Worm (Caenorhabditis elegans): ENCODE results near the gene F28C1.1.

Gene F28C1.1

DNA sequence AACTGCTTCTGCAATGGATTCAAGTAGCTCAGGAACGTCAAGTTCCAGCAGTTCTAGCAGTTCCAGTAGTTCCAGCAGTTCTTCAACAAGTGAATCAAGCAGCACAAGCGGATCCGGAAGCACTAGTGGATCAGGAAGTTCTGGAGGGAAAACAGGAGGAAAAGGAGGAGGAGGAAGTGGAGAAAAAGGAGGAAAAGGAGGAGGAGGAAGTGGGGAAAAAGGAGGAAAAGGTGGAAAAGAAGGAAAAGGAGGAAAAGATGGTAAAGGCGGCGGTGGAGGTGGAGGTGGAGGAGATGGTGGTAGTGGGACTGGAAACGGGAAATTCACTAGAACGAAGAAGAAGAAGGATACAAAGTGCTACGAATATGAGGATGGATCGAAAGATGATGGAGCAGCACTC is 44.1 kb upstream of the F28C1.1 start:
- peak; percentile 11 for TF ChIP-seq sptf-1 (tag; optimal IDR thresholded peaks at IDR 0.05)
- TF ChIP-seq nhr-12 (tag; optimal IDR thresholded peaks at IDR 0.05), result no peak
- no peak for TF ChIP-seq unc-39 (tag; optimal IDR thresholded peaks at IDR 0.05)
- TF ChIP-seq cnd-1 (tag; optimal IDR thresholded peaks at IDR 0.05), result no peak
- no peak for TF ChIP-seq nhr-237 (tag; optimal IDR thresholded peaks at IDR 0.05)

DNA sequence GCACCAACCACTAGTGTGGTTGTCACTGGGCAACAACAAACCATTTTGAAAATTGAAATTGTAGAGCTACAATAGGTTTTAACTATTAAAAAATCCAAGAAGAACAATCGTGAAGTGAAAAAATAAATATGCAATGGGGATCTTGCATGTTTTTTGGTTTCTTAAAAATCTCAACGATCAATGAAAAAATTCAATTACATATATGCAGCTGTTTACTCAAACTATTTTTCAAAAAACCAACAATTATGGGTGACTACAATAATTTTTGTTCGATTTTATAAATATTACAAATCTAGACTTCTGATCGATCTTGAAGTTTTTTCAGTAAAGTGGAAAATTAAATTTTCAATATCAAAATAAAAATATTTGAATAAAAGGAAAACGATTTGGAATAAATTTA is 42.1 kb upstream of the F28C1.1 start, which contains the start of gene cdr-4:
TSS of gene cdr-4 (minus strand) at position 101 of the 400 bp plus-strand sequence.
- TF ChIP-seq sem-2 (GFP tag; optimal IDR thresholded peaks at IDR 0.05) (no peak), unc-39 (tag; optimal IDR thresholded peaks at IDR 0.05) (no peak), lin-32 (GFP tag; optimal IDR thresholded peaks at IDR 0.05) (no peak), ham-2 (GFP tag; optimal IDR thresholded peaks at IDR 0.05) (no peak), pha-4 (tag; optimal IDR thresholded peaks at IDR 0.05) (no peak), nhr-76 (tag; optimal IDR thresholded peaks at IDR 0.05) (no peak), nhr-2 (tag; optimal IDR thresholded peaks at IDR 0.05) (no peak), lin-13 (tag; optimal IDR thresholded peaks at IDR 0.05) (no peak), cnd-1 (tag; optimal IDR thresholded peaks at IDR 0.05) (no peak), snpc-4 (tag; optimal IDR thresholded peaks at IDR 0.05) (no peak), hlh-1 (tag; optimal IDR thresholded peaks at IDR 0.05) (no peak), tbx-8 (GFP tag; optimal IDR thresholded peaks at IDR 0.05) (no peak), ztf-11 (tag; optimal IDR thresholded peaks at IDR 0.05) (no peak), nhr-237 (tag; optimal IDR thresholded peaks at IDR 0.05) (no peak), blmp-1 (tag; optimal IDR thresholded peaks at IDR 0.05) (no peak), sptf-1 (tag; optimal IDR thresholded peaks at IDR 0.05) (no peak), mep-1 (tag; optimal IDR thresholded peaks at IDR 0.05) (no peak), elt-3 (tag; optimal IDR thresholded peaks at IDR 0.05) (no peak)

DNA sequence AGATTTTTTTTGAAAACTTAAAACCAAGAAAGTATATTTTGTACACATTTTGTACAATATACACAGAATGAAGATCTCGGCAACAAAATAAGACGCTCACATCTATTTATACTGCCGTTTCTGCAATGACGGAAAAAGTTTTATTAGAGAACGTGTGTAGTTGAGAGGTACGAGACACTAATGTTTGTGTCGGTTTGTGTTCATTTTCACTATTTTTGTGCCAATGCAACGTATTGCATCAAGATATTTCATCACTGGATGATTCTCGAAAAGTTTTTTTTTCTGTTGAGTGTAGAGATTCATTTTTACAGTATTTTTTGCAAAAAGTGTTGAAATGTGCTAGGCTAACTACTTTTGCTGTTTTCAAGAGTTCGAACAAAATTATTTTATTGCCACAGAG is 41.6 kb upstream of the F28C1.1 start:
- TF ChIP-seq flh-1 (GFP tag; optimal IDR thresholded peaks at IDR 0.05) (no peak), snpc-4 (tag; optimal IDR thresholded peaks at IDR 0.05) (no peak), unc-39 (tag; optimal IDR thresholded peaks at IDR 0.05) (no peak), sptf-1 (tag; optimal IDR thresholded peaks at IDR 0.05) (no peak), mab-5 (tag; optimal IDR thresholded peaks at IDR 0.05) (no peak), sem-2 (GFP tag; optimal IDR thresholded peaks at IDR 0.05) (no peak), M03D4.4 (tag; optimal IDR thresholded peaks at IDR 0.05) (no peak), hlh-1 (tag; optimal IDR thresholded peaks at IDR 0.05) (no peak), lin-32 (GFP tag; optimal IDR thresholded peaks at IDR 0.05) (no peak), unc-120 (tag; optimal IDR thresholded peaks at IDR 0.05; ENCODE audit: poor library complexity, severe bottlenecking) (no peak), nhr-237 (tag; optimal IDR thresholded peaks at IDR 0.05) (no peak), lin-13 (tag; optimal IDR thresholded peaks at IDR 0.05) (no peak), drap-1 (GFP tag; optimal IDR thresholded peaks at IDR 0.05) (no peak), ceh-83 (GFP tag; optimal IDR thresholded peaks at IDR 0.05) (no peak), bed-3 (GFP tag; optimal IDR thresholded peaks at IDR 0.05) (no peak), elt-3 (tag; optimal IDR thresholded peaks at IDR 0.05) (no peak)

DNA sequence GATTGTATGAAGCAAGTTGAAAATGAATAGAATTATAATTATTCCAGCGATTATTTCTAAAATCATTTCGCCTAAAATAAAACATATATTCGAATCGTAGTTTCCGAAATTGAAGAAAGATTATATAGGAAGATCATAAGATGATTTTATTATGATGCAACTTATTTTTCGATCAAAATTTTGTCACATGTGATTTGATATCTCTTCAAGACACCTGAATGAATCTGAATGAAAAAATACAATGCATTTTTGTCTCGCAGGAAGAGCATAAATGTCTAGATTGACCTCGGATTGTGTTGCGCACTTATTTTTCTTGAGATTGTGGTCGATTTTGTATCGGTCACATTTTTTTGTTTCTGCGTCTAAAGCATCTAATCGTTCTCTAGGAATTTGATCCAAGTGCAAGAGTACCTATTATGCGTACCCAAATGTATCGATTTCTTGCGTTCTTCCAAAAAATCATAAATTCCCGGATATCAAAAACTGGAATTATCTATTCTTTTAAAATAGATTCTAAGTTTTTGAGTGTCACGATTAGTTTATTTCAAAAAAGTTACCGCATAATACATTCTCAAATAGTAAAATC is 40.1 kb upstream of the F28C1.1 start, which contains the start of gene hrg-2:
TSS of gene hrg-2 (minus strand) at position 98 of the 586 bp plus-strand sequence.
- TF ChIP-seq cnd-1 (tag; optimal IDR thresholded peaks at IDR 0.05), result no peak
- no peak for TF ChIP-seq tbx-8 (GFP tag; optimal IDR thresholded peaks at IDR 0.05)
- no peak for TF ChIP-seq nhr-237 (tag; optimal IDR thresholded peaks at IDR 0.05)
- no peak for TF ChIP-seq nhr-12 (tag; optimal IDR thresholded peaks at IDR 0.05)
- TF ChIP-seq ces-1 (GFP tag; optimal IDR thresholded peaks at IDR 0.05), result no peak
- TF ChIP-seq unc-39 (tag; optimal IDR thresholded peaks at IDR 0.05), result no peak
- TF ChIP-seq blmp-1 (tag; optimal IDR thresholded peaks at IDR 0.05), result no peak
- TF ChIP-seq hlh-1 (tag; optimal IDR thresholded peaks at IDR 0.05), result no peak
- no peak for TF ChIP-seq pha-4 (tag; optimal IDR thresholded peaks at IDR 0.05)
- TF ChIP-seq ceh-39 (tag; optimal IDR thresholded peaks at IDR 0.05), result no peak
- TF ChIP-seq mep-1 (tag; optimal IDR thresholded peaks at IDR 0.05), result no peak
- no peak for TF ChIP-seq lsy-2 (tag; optimal IDR thresholded peaks at IDR 0.05)
- TF ChIP-seq unc-62 (GFP tag; optimal IDR thresholded peaks at IDR 0.05), result no peak
- TF ChIP-seq lin-13 (tag; optimal IDR thresholded peaks at IDR 0.05), result no peak
- no peak for TF ChIP-seq sem-2 (GFP tag; optimal IDR thresholded peaks at IDR 0.05)
- TF ChIP-seq nhr-2 (tag; optimal IDR thresholded peaks at IDR 0.05), result no peak
- TF ChIP-seq zip-8 (tag; optimal IDR thresholded peaks at IDR 0.05), result no peak

DNA sequence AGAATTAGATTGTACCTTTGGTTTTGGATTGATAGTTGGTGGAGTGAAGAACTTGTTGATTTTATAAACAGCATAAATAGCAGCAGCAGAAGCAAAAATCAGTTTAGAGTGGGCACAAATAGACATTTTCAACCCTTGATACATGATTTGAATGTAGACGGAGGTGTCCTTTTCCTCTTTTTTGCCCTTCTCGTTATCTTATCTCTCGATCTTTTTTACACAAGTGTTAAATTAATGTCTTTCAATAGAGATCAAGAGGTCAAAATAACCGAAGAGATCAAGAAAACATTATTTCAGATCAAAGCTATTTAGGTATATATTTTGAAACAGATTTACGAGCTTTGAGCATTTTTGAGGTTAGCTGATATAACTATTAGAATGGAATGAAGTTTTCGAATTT is 38.7 kb upstream of the F28C1.1 start, which contains the start of gene cdr-7:
TSS of gene cdr-7 (minus strand) at position 205 of the 400 bp plus-strand sequence.
- no peak for TF ChIP-seq mls-2 (tag; optimal IDR thresholded peaks at IDR 0.05)
- TF ChIP-seq elt-1 (tag; optimal IDR thresholded peaks at IDR 0.05; ENCODE audit: borderline replicate concordance, insufficient read depth), result peak; percentile 12
- TF ChIP-seq sptf-1 (tag; optimal IDR thresholded peaks at IDR 0.05), result no peak

All from whole organism, mixed stage, embryonic.